Fruit fly (Drosophila melanogaster): Measurements from ENCODE around the gene Rcd4.
A peak's percentile ranks its signal among the peaks of the same experiment; 100 is the strongest.

The Rcd4 gene

dm6 chr2L:8384108-8384601 is 1.5 kb downstream of the Rcd4 start, which contains the start of the genes Dad1 and CG13384 (continued):
- TF ChIP-seq mld (GFP tag; IDR thresholded peaks at IDR 0.05; ENCODE audit: partially characterized antibody) (no peak), CG4328 (GFP tag; optimal IDR thresholded peaks at IDR 0.05) (peak; percentile 89), MTF-1 (GFP tag; optimal IDR thresholded peaks at IDR 0.05; ENCODE audit: borderline replicate concordance) (peak; percentile 64), HHEX (GFP tag; optimal IDR thresholded peaks at IDR 0.05) (peak; percentile 79), NFAT (GFP tag; IDR thresholded peaks at IDR 0.05) (peak; percentile 81), dmrt99B (tag; optimal IDR thresholded peaks at IDR 0.05) (peak; percentile 94), Myb (GFP tag; optimal IDR thresholded peaks at IDR 0.05) (peak; percentile 28), chinmo (GFP tag; IDR thresholded peaks at IDR 0.05; ENCODE audit: partially characterized antibody) (no peak), nmo (GFP tag; optimal IDR thresholded peaks at IDR 0.05) (peak; percentile 96), TFAM (GFP tag; optimal IDR thresholded peaks at IDR 0.05) (no peak), CG17829 (tag; optimal IDR thresholded peaks at IDR 0.05) (peak; percentile 96), CHES-1-like (GFP tag; optimal IDR thresholded peaks at IDR 0.05) (peak; percentile 54), CG5245 (GFP tag; optimal IDR thresholded peaks at IDR 0.05) (peak; percentile 79), tup (GFP tag; optimal IDR thresholded peaks at IDR 0.05) (peak; percentile 45), CG9797 (GFP tag; optimal IDR thresholded peaks at IDR 0.05) (peak; percentile 69), CG15073 (GFP tag; optimal IDR thresholded peaks at IDR 0.05) (peak; percentile 43), CG8388 (GFP tag; optimal IDR thresholded peaks at IDR 0.05) (peak; percentile 90), CG1647 (GFP tag; optimal IDR thresholded peaks at IDR 0.05) (peak; percentile 32), CG11695 (GFP tag; IDR thresholded peaks at IDR 0.05) (peak; percentile 92), Dbx (GFP tag; IDR thresholded peaks at IDR 0.05) (peak; percentile 93), CG3163 (GFP tag; optimal IDR thresholded peaks at IDR 0.05) (no peak), emc (GFP tag; optimal IDR thresholded peaks at IDR 0.05) (no peak), CG11093 (GFP tag; IDR thresholded peaks at IDR 0.05) (peak; percentile 85), Jarid2 (GFP tag; optimal IDR thresholded peaks at IDR 0.05) (peak; percentile 69), CG11247 (GFP tag; IDR thresholded peaks at IDR 0.05) (peak; percentile 86), vvl (GFP tag; IDR thresholded peaks at IDR 0.05) (peak; percentile 95), CG15269 (tag; optimal IDR thresholded peaks at IDR 0.05) (peak; percentile 96), CG17186 (GFP tag; optimal IDR thresholded peaks at IDR 0.05) (peak; percentile 59), CG12299 (tag; optimal IDR thresholded peaks at IDR 0.05) (peak; percentile 93), CG4404 (GFP tag; IDR thresholded peaks at IDR 0.05) (peak; percentile 91), fd64A (GFP tag; optimal IDR thresholded peaks at IDR 0.05) (no peak), CG9437 (GFP tag; optimal IDR thresholded peaks at IDR 0.05) (peak; percentile 87), Atf3 (GFP tag; optimal IDR thresholded peaks at IDR 0.05) (peak; percentile 16), Stat92E (GFP tag; optimal IDR thresholded peaks at IDR 0.05) (peak in 1 of 3 experiments; percentile 81), CG18476 (GFP tag; optimal IDR thresholded peaks at IDR 0.05) (peak; percentile 85), prd (optimal IDR thresholded peaks at IDR 0.05) (no peak), prd (GFP tag; IDR thresholded peaks at IDR 0.05) (peak; percentile 95), E2f1 (GFP tag; IDR thresholded peaks at IDR 0.05) (peak; percentile 93), GATAe (GFP tag; conservative IDR thresholded peaks at IDR 0.05) (peak; percentile 86), CG7556 (GFP tag; optimal IDR thresholded peaks at IDR 0.05) (peak; percentile 94), Med (GFP tag) (peak; percentile 78), CG13424 (tag; optimal IDR thresholded peaks at IDR 0.05) (peak; percentile 96), seq (GFP tag; IDR thresholded peaks at IDR 0.05) (peak; percentile 91), pfk (GFP tag; optimal IDR thresholded peaks at IDR 0.05) (peak; percentile 52), CG9817 (tag; optimal IDR thresholded peaks at IDR 0.05) (peak; percentile 94), zfh2 (GFP tag; optimal IDR thresholded peaks at IDR 0.05) (peak; percentile 63), otp (GFP tag; IDR thresholded peaks at IDR 0.05) (0 out of 3 replicates have a peak, but pooled peaks have one; percentile 55), tgo (GFP tag; IDR thresholded peaks at IDR 0.05) (peak; percentile 94), CG2678 (tag; optimal IDR thresholded peaks at IDR 0.05) (peak; percentile 97), CG13296 (GFP tag; optimal IDR thresholded peaks at IDR 0.05) (peak; percentile 96)

Data from whole organism, embryonic.